Fruit fly (Drosophila melanogaster) whole organism, embryonic: ENCODE results near the gene stas.

ENCODE experiments used
- Adf1 ChIP-seq: fragments of 200-800 bp; sonication (Bioruptor generic); IDR thresholded peaks from 2 replicates; pipeline ENCODE4 v1.3.6; 2022; ENCODE audit warnings: missing biosample characterization, missing genetic modification characterization
- Asciz ChIP-seq: fragments of 200-800 bp; sonication (Bioruptor generic); optimal IDR thresholded peaks from 2 replicates; lab custom pipeline; 2017; ENCODE audit warnings: missing biosample characterization, mild to moderate bottlenecking, missing genetic modification characterization, missing genetic modification reagents
- Bdp1 ChIP-seq: fragments of 200-800 bp; sonication (Bioruptor generic); optimal IDR thresholded peaks from 3 replicates; lab custom pipeline; 2016; ENCODE audit warnings: missing biosample characterization, missing genetic modification characterization
- CG12219 ChIP-seq: fragments of 200-800 bp; sonication (Bioruptor generic); optimal IDR thresholded peaks from 3 replicates; lab custom pipeline; 2018; ENCODE audit warnings: missing biosample characterization, mild to moderate bottlenecking, missing genetic modification characterization
- CG12659 ChIP-seq: fragments of 200-800 bp; sonication (Bioruptor generic); optimal IDR thresholded peaks from 3 replicates; lab custom pipeline; 2017; ENCODE audit warnings: mild to moderate bottlenecking, missing biosample characterization, missing genetic modification reagents, missing genetic modification characterization
- CG12744 ChIP-seq: fragments of 200-800 bp; sonication (Bioruptor generic); optimal IDR thresholded peaks from 2 replicates; lab custom pipeline; 2016; ENCODE audit warnings: missing biosample characterization, missing genetic modification characterization
- CG13894 ChIP-seq: fragments of 200-800 bp; sonication (Bioruptor generic); optimal IDR thresholded peaks from 3 replicates; lab custom pipeline; 2018; ENCODE audit warnings: missing biosample characterization, mild to moderate bottlenecking, missing genetic modification characterization, moderate library complexity
- CG14014 ChIP-seq: fragments of 200-800 bp; sonication (Bioruptor generic); IDR thresholded peaks from 2 replicates; pipeline ENCODE4 v1.3.6; 2022; ENCODE audit warnings: missing biosample characterization, missing genetic modification characterization
- CG14667 ChIP-seq: fragments of 200-800 bp; sonication (Bioruptor generic); IDR thresholded peaks from 2 replicates; pipeline ENCODE4 v1.3.6; 2022; ENCODE audit warnings: missing biosample characterization, missing genetic modification characterization
- CG15011 ChIP-seq: fragments of 200-800 bp; sonication (Bioruptor generic); optimal IDR thresholded peaks from 3 replicates; lab custom pipeline; 2018; ENCODE audit warnings: missing biosample characterization, mild to moderate bottlenecking, missing genetic modification characterization
- CG15073 ChIP-seq: fragments of 200-800 bp; sonication (Bioruptor generic); optimal IDR thresholded peaks from 2 replicates; lab custom pipeline; 2016; ENCODE audit warnings: missing biosample characterization, missing genetic modification characterization
- CG1647 ChIP-seq: fragments of 200-800 bp; sonication (Bioruptor generic); optimal IDR thresholded peaks from 3 replicates; lab custom pipeline; 2016; ENCODE audit warnings: missing biosample characterization, missing genetic modification characterization
- CG16779 ChIP-seq: fragments of 200-800 bp; sonication (Bioruptor generic); IDR thresholded peaks from 2 replicates; pipeline ENCODE4 v1.3.6; 2022; ENCODE audit warnings: missing biosample characterization, missing genetic modification characterization
- CG17568 ChIP-seq: fragments of 200-800 bp; sonication (Bioruptor generic); optimal IDR thresholded peaks from 2 replicates; lab custom pipeline; 2018; ENCODE audit warnings: missing biosample characterization, mild to moderate bottlenecking, missing genetic modification characterization, moderate library complexity
- CG1792 ChIP-seq: fragments of 200-800 bp; sonication (Bioruptor generic); optimal IDR thresholded peaks from 2 replicates; lab custom pipeline; 2016; ENCODE audit warnings: missing biosample characterization, missing genetic modification characterization
- CG18011 ChIP-seq: fragments of 200-800 bp; sonication (Bioruptor generic); optimal IDR thresholded peaks from 2 replicates; lab custom pipeline; 2017; ENCODE audit warnings: missing biosample characterization, missing genetic modification characterization, mild to moderate bottlenecking, moderate library complexity, missing genotype
- CG2712 ChIP-seq: fragments of 200-800 bp; optimal IDR thresholded peaks from 3 replicates; lab custom pipeline; 2019; ENCODE audit warnings: missing biosample characterization, mild to moderate bottlenecking, missing genetic modification characterization, moderate library complexity
- CG30403 ChIP-seq: fragments of 200-800 bp; sonication (Bioruptor generic); optimal IDR thresholded peaks from 3 replicates; lab custom pipeline; 2016; ENCODE audit warnings: missing biosample characterization, missing genetic modification characterization
- CG32532 ChIP-seq: fragments of 200-800 bp; sonication (Bioruptor generic); IDR thresholded peaks from 2 replicates; pipeline ENCODE4 v1.3.6; 2022; ENCODE audit warnings: missing biosample characterization, missing genetic modification characterization
- CG33557 ChIP-seq: fragments of 200-800 bp; sonication (Bioruptor generic); optimal IDR thresholded peaks from 2 replicates; lab custom pipeline; 2019; ENCODE audit warnings: missing biosample characterization, mild to moderate bottlenecking, missing genetic modification characterization, moderate library complexity
- CG4854 ChIP-seq: fragments of 200-800 bp; sonication (Bioruptor generic); optimal IDR thresholded peaks from 2 replicates; lab custom pipeline; 2016; ENCODE audit warnings: missing biosample characterization, missing genetic modification characterization, inconsistent platforms
- CG6254 ChIP-seq: fragments of 200-800 bp; sonication (Bioruptor generic); optimal IDR thresholded peaks from 3 replicates; lab custom pipeline; 2017; ENCODE audit warnings: mild to moderate bottlenecking, missing biosample characterization, missing genetic modification reagents, missing genetic modification characterization
- CG7987 ChIP-seq: fragments of 200-800 bp; sonication (Bioruptor generic); optimal IDR thresholded peaks from 2 replicates; lab custom pipeline; 2018; ENCODE audit warnings: missing biosample characterization, mild to moderate bottlenecking, missing genetic modification characterization, moderate library complexity
- CG8089 ChIP-seq: fragments of 200-800 bp; sonication (Bioruptor generic); optimal IDR thresholded peaks from 3 replicates; lab custom pipeline; 2016; ENCODE audit warnings: missing biosample characterization, missing genetic modification characterization
- CG9817 ChIP-seq: fragments of 200-800 bp; sonication (Bioruptor generic); optimal IDR thresholded peaks from 2 replicates; lab custom pipeline; 2018; ENCODE audit warnings: missing biosample characterization, mild to moderate bottlenecking, missing genetic modification characterization, moderate library complexity
- Camta ChIP-seq: fragments of 200-800 bp; sonication (Bioruptor generic); optimal IDR thresholded peaks from 2 replicates; lab custom pipeline; 2016; ENCODE audit warnings: missing biosample characterization, missing genetic modification characterization
- Dfd ChIP-seq, 2 experiments: fragments of >200 bp; optimal IDR thresholded peaks; 2 replicates each; lab custom pipeline; 2017; ENCODE audit warnings: missing biosample characterization in 2 of 2, missing genetic modification characterization in 2 of 2
- Eip74EF ChIP-seq, 2 experiments: fragments of 200-800 bp in 1 of 2; fragments of >200 bp in 1 of 2; sonication (Bioruptor generic) in 1 of 2; optimal IDR thresholded peaks; 2 replicates each; lab custom pipeline; 2017 to 2019; ENCODE audit warnings: missing biosample characterization in 2 of 2, missing genetic modification characterization in 2 of 2, mild to moderate bottlenecking in 1 of 2, moderate library complexity in 1 of 2
- Gug ChIP-seq: fragments of 200-800 bp; sonication (Bioruptor generic); IDR thresholded peaks from 4 replicates; pipeline ENCODE4 v1.3.6; 2022; ENCODE audit warnings: missing biosample characterization, missing genetic modification characterization
- HHEX ChIP-seq: fragments of 200-800 bp; sonication (Bioruptor generic); optimal IDR thresholded peaks from 3 replicates; lab custom pipeline; 2017; ENCODE audit warnings: missing biosample characterization, mild to moderate bottlenecking, missing genetic modification characterization, missing genetic modification reagents
- Hmx ChIP-seq: fragments of 200-800 bp; sonication (Bioruptor generic); optimal IDR thresholded peaks from 2 replicates; lab custom pipeline; 2016; ENCODE audit warnings: missing biosample characterization, missing genetic modification characterization
- NK7.1 ChIP-seq: fragments of 200-800 bp; sonication (Bioruptor generic); optimal IDR thresholded peaks from 3 replicates; lab custom pipeline; 2016; ENCODE audit warnings: missing biosample characterization, missing genetic modification characterization
- NfI ChIP-seq: fragments of 200-800 bp; sonication (Bioruptor generic); optimal IDR thresholded peaks from 3 replicates; lab custom pipeline; 2018; ENCODE audit warnings: missing biosample characterization, mild to moderate bottlenecking, missing genetic modification characterization, moderate library complexity
- Opbp ChIP-seq: fragments of 200-800 bp; sonication (Bioruptor generic); IDR thresholded peaks from 3 replicates; pipeline ENCODE4 v1.3.6; 2022; ENCODE audit warnings: missing biosample characterization, missing genetic modification characterization; ENCODE audit not compliant: partially characterized antibody
- Scr ChIP-seq: fragments of 200-800 bp; sonication (Bioruptor generic); IDR thresholded peaks from 2 replicates; pipeline ENCODE4 v1.3.6; 2022; ENCODE audit warnings: missing biosample characterization, missing genetic modification characterization; ENCODE audit not compliant: partially characterized antibody
- Sox102F ChIP-seq: fragments of 200-800 bp; sonication (Bioruptor generic); optimal IDR thresholded peaks from 2 replicates; lab custom pipeline; 2018; ENCODE audit warnings: missing biosample characterization, mild to moderate bottlenecking, missing genetic modification characterization, moderate library complexity
- ap ChIP-seq: fragments of 200-800 bp; sonication (Bioruptor generic); IDR thresholded peaks from 2 replicates; pipeline ENCODE4 v1.3.6; 2022; ENCODE audit warnings: missing biosample characterization, missing genetic modification characterization
- ara ChIP-seq: fragments of 200-800 bp; sonication (Bioruptor generic); IDR thresholded peaks from 2 replicates; pipeline ENCODE4 v1.3.6; 2022; ENCODE audit warnings: missing biosample characterization, missing genetic modification characterization
- chif ChIP-seq, 2 experiments: fragments of 200-800 bp; sonication (Bioruptor generic); optimal IDR thresholded peaks; 3 replicates each; lab custom pipeline; 2016; ENCODE audit warnings: missing biosample characterization in 2 of 2, missing genetic modification characterization in 2 of 2
- eyg ChIP-seq: fragments of 200-800 bp; sonication (Bioruptor generic); optimal IDR thresholded peaks from 3 replicates; lab custom pipeline; 2016; ENCODE audit warnings: missing biosample characterization, missing genetic modification characterization
- fru ChIP-seq: fragments of >200 bp; optimal IDR thresholded peaks from 2 replicates; lab custom pipeline; 2017
- ken ChIP-seq: fragments of 200-800 bp; sonication (Bioruptor generic); IDR thresholded peaks from 3 replicates; pipeline ENCODE4 v1.3.6; 2022; ENCODE audit warnings: missing biosample characterization, missing genetic modification characterization
- odd ChIP-seq: fragments of 200-800 bp; sonication (Bioruptor generic); optimal IDR thresholded peaks from 2 replicates; lab custom pipeline; 2017; ENCODE audit warnings: missing biosample characterization, mild to moderate bottlenecking, missing genetic modification characterization
- pzg ChIP-seq: fragments of 200-800 bp; sonication (Bioruptor generic); optimal IDR thresholded peaks from 3 replicates; lab custom pipeline; 2018; ENCODE audit warnings: missing biosample characterization, mild to moderate bottlenecking, missing genetic modification characterization, moderate library complexity
- slou ChIP-seq: fragments of 200-800 bp; sonication (Bioruptor generic); optimal IDR thresholded peaks from 3 replicates; lab custom pipeline; 2016; ENCODE audit warnings: missing biosample characterization, missing genetic modification characterization
- slp2 ChIP-seq: fragments of 200-800 bp; sonication (Bioruptor generic); optimal IDR thresholded peaks from 2 replicates; lab custom pipeline; 2016; ENCODE audit warnings: missing biosample characterization, missing genetic modification characterization
- sqz ChIP-seq: fragments of 200-800 bp; sonication (Bioruptor generic); optimal IDR thresholded peaks from 3 replicates; lab custom pipeline; 2018; ENCODE audit warnings: missing biosample characterization, mild to moderate bottlenecking, missing genetic modification characterization
- stwl ChIP-seq: fragments of 200-800 bp; sonication (Bioruptor generic); optimal IDR thresholded peaks from 3 replicates; lab custom pipeline; 2018; ENCODE audit warnings: missing biosample characterization, mild to moderate bottlenecking, missing genetic modification characterization, moderate library complexity
- ttk ChIP-seq: fragments of 200-800 bp; sonication (Bioruptor generic); IDR thresholded peaks from 2 replicates; pipeline ENCODE4 v2.1.2; 2022; ENCODE audit warnings: missing biosample characterization, missing genetic modification characterization
- wek ChIP-seq: fragments of 200-800 bp; sonication (Bioruptor generic); optimal IDR thresholded peaks from 3 replicates; lab custom pipeline; 2018; ENCODE audit warnings: missing biosample characterization, mild to moderate bottlenecking, missing genetic modification characterization, moderate library complexity
- z ChIP-seq: fragments of 200-800 bp; sonication (Bioruptor generic); IDR thresholded peaks from 3 replicates; pipeline ENCODE4 v1.3.6; 2022; ENCODE audit warnings: missing biosample characterization, missing genetic modification characterization

stas gene

dm6 chrX:17582650-17583049 lies 45.0 kb downstream of the stas start (continued):
- TF ChIP-seq odd (GFP tag; lab: Kevin White, UChicago) (peak; percentile 57), CG17568 (peak; percentile 48), wek (peak; percentile 31), slp2 (no peak), CG32532 (no peak), CG7987 (peak; percentile 7), CG14667 (no peak), stwl (no peak), Hmx (GFP tag; lab: Kevin White, UChicago) (no peak), Sox102F (GFP tag; lab: Kevin White, UChicago) (peak; percentile 47), CG12744 (GFP tag; lab: Kevin White, UChicago) (no peak), NfI (no peak), Eip74EF (GFP tag; optimal IDR thresholded peaks at IDR 0.05; lab: Kevin White, UChicago) (peak in 1 of 2 experiments; percentile 48), CG14014 (GFP tag; lab: Robert Waterston, UW) (peak; percentile 52; the same call in 1 of the 2 replicates), ara (GFP tag; lab: Robert Waterston, UW) (no peak), CG8089 (peak; percentile 48), Dfd (GFP tag; optimal IDR thresholded peaks at IDR 0.05; lab: Kevin White, UChicago) (no peak), CG13894 (tag; lab: Kevin White, UChicago) (no peak), CG30403 (GFP tag; lab: Kevin White, UChicago) (no peak), slou (GFP tag; lab: Kevin White, UChicago) (no peak), Bdp1 (peak; percentile 27), Asciz (peak; percentile 61), CG15073 (GFP tag; lab: Kevin White, UChicago) (no peak), Scr (GFP tag; lab: Robert Waterston, UW) (no peak), CG1792 (GFP tag; lab: Kevin White, UChicago) (peak; percentile 19), CG16779 (no peak), CG18011 (GFP tag; lab: Kevin White, UChicago) (no peak), Camta (GFP tag; lab: Kevin White, UChicago) (peak; percentile 7), Opbp (GFP tag; lab: Robert Waterston, UW) (no peak), CG15011 (GFP tag; lab: Kevin White, UChicago) (peak; percentile 48), CG2712 (tag; lab: Kevin White, UChicago) (peak; percentile 0), CG9817 (tag; lab: Kevin White, UChicago) (no peak), CG4854 (peak; percentile 35), pzg (no peak), CG1647 (peak; percentile 25), CG33557 (GFP tag; lab: Kevin White, UChicago) (peak; percentile 12), CG6254 (GFP tag; lab: Kevin White, UChicago) (no peak), eyg (GFP tag; lab: Kevin White, UChicago) (peak; percentile 18), HHEX (GFP tag; lab: Kevin White, UChicago) (peak; percentile 57), z (GFP tag; lab: Robert Waterston, UW) (no peak), CG12659 (GFP tag; lab: Kevin White, UChicago) (peak; percentile 40), CG12219 (peak; percentile 10), NK7.1 (GFP tag; lab: Kevin White, UChicago) (peak; percentile 29), ken (no peak), fru (no peak), chif (GFP tag; optimal IDR thresholded peaks at IDR 0.05; lab: Kevin White, UChicago) (peak in 1 of 2 experiments; percentile 33), sqz (GFP tag; lab: Kevin White, UChicago) (peak; percentile 12), Gug (no peak), ttk (no peak), Adf1 (no peak), ap (GFP tag; lab: Robert Waterston, UW) (no peak)
